Fruit fly (Drosophila melanogaster): ENCODE measurements around the gene Snmp1.

DNA sequence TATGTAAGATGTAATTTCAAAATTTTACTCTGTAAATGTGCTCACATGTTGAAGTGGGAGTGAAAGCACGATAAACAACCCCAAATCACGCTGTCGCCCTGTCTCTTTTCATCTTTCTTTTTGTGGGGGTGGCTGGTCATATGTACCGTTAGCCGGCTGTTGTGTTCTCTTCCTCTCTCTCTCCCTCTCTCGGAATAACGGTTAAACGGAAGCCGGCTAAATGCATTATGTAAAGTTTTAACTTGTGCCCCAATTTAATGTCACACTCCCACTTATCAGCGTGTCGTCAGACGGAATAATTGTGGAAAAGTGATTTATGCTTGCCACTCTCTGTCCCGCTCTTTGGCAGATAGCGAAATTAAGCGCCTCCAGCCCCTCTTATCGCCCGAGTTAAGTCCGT, 26.7 kb downstream of the Snmp1 start:
- no peak for TF ChIP-seq rn (GFP tag; IDR thresholded peaks at IDR 0.05)
- TF ChIP-seq CG17806 (tag; optimal IDR thresholded peaks at IDR 0.05), result no peak
- no peak for TF ChIP-seq D1 (tag; optimal IDR thresholded peaks at IDR 0.05)
- no peak for TF ChIP-seq CG8159 (tag; optimal IDR thresholded peaks at IDR 0.05)
- TF ChIP-seq gl (tag; optimal IDR thresholded peaks at IDR 0.05), result no peak

Measured in whole organism, pupa.